Worm (Caenorhabditis elegans) whole organism, L4/young adult: Measurements from ENCODE around the gene hpo-26.

Source experiments
- W03F9.2 ChIP-seq: fragments of 150-350 bp; optimal IDR thresholded peaks from 2 replicates; lab custom pipeline; 2014; ENCODE audit warnings: missing biosample characterization, missing genetic modification characterization
- dao-5 ChIP-seq: sonication (generic microtip); optimal IDR thresholded peaks from 2 replicates; lab custom pipeline; 2016; ENCODE audit warnings: missing genotype, missing genetic modification characterization, moderate library complexity, missing compliant biosample characterization
- him-1 ChIP-seq: sonication (generic microtip); optimal IDR thresholded peaks from 2 replicates; lab custom pipeline; 2016; ENCODE audit warnings: missing genotype, missing genetic modification reagents, missing genetic modification characterization, missing compliant biosample characterization

ce11 chrV:6541875-6542274 is 9.0 kb upstream of the hpo-26 start:
- no peak for TF ChIP-seq him-1 (tag; lab: Kevin White, UChicago)
- no peak for TF ChIP-seq dao-5
- no peak for TF ChIP-seq W03F9.2
